Worm (Caenorhabditis elegans): Measurements from ENCODE around the gene C06E1.9.
A peak's percentile ranks its signal among the peaks of the same experiment; 100 is the strongest.

The C06E1.9 gene

DNA sequence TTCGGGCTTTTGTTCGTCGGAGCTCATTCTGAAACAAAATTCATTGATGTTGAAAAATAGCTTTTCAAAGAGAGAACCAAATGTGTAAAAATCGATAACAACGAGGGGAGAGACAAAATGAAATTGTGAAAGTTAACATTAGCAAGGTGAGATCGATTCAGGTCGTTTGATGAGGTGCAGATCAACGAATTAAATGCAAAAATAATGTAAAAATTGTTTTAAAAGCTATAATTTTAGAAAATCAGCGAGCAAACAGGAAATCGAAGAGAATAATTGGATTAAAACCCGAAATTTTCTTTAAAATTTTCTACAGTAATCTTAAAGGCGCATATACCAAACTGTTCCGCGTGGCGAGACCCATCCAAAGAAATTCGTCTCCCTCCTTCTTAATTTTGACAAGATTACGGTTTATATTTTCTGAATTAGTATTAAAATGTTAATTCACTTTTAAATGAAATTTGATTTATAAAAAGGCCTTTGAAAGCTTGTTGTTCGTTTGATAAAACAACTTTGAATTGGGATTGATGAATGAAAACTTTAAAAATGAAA, 8.9 kb upstream of the C06E1.9 start, which contains the start of gene C13G5.2 (continued):
- TF ChIP-seq B0261.1 (tag; optimal IDR thresholded peaks at IDR 0.05) (no peak), atf-7 (tag; optimal IDR thresholded peaks at IDR 0.05) (no peak), F10E7.11 (tag; optimal IDR thresholded peaks at IDR 0.05) (no peak), cebp-1 (GFP tag; IDR thresholded peaks at IDR 0.05) (no peak), cebp-1 (tag; optimal IDR thresholded peaks at IDR 0.05) (no peak), tbp1 (GFP tag; optimal IDR thresholded peaks at IDR 0.05) (peak; percentile 31), repo-1 (tag; optimal IDR thresholded peaks at IDR 0.05) (no peak), lsl-1 (GFP tag; optimal IDR thresholded peaks at IDR 0.05) (peak; percentile 94), F37B4.10 (GFP tag; IDR thresholded peaks at IDR 0.05) (no peak), dox-1 (GFP tag; IDR thresholded peaks at IDR 0.05) (no peak), hmg-20 (GFP tag; IDR thresholded peaks at IDR 0.05) (no peak), egrh-3 (GFP tag; IDR thresholded peaks at IDR 0.05) (no peak), gei-17 (GFP tag; optimal IDR thresholded peaks at IDR 0.05) (no peak), mcd-1 (GFP tag; IDR thresholded peaks at IDR 0.05) (peak; percentile 27; the same call in 1 of the 2 replicates), ztf-28 (GFP tag; IDR thresholded peaks at IDR 0.05) (no peak), Y53G8AR.9 (GFP tag; conservative IDR thresholded peaks at IDR 0.05) (no peak), sea-2 (GFP tag; IDR thresholded peaks at IDR 0.05) (no peak), lir-1 (GFP tag; conservative IDR thresholded peaks at IDR 0.05) (no peak), sdz-38 (tag; optimal IDR thresholded peaks at IDR 0.05) (no peak), Y79H2A.3 (GFP tag; conservative IDR thresholded peaks at IDR 0.05) (no peak), pbrm-1 (GFP tag; IDR thresholded peaks at IDR 0.05) (no peak), B0035.1 (tag; optimal IDR thresholded peaks at IDR 0.05) (no peak), tlf-1 (GFP tag; optimal IDR thresholded peaks at IDR 0.05) (no peak), Y95B8A.8 (GFP tag; IDR thresholded peaks at IDR 0.05) (no peak), lin-54 (GFP tag; optimal IDR thresholded peaks at IDR 0.05) (peak; percentile 9), T07F8.4 (tag; optimal IDR thresholded peaks at IDR 0.05) (no peak), F33H1.4 (GFP tag; IDR thresholded peaks at IDR 0.05) (peak; percentile 92), egl-18 (GFP tag; IDR thresholded peaks at IDR 0.05) (no peak), die-1 (tag; optimal IDR thresholded peaks at IDR 0.05) (no peak), ztf-22 (GFP tag; optimal IDR thresholded peaks at IDR 0.05) (no peak), F49E8.2 (tag; optimal IDR thresholded peaks at IDR 0.05; ENCODE audit: insufficient read depth) (no peak), ets-4 (GFP tag; optimal IDR thresholded peaks at IDR 0.05) (no peak)

ce11 chrIII:8616587-8616986, 7.0 kb upstream of the C06E1.9 start, which contains the start of gene C06E1.11:
C06E1.11 (minus strand) TSS chrIII:8616687.
- no peak for TF ChIP-seq akir-1 (GFP tag; optimal IDR thresholded peaks at IDR 0.05)

DNA sequence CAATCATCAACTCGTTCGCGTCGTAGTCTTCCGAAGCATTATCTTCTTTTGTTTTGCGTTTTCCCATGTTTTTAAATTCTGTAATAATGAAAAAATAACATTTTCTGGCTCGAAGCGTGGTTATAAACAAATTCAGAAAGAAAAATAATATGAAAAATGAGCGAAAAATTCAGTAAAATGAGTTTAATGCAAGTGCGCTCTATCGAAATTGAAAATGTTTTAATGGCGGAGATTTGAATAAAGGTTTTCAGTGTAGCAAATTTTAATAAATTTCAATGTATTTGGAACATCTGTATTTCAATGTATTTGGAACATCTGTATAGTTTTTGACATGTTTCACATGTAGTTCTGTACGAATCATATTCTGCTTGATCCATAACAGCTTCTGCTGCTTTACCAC, 4.9 kb upstream of the C06E1.9 start, which contains the start of gene rha-2:
TSS of gene rha-2 (minus strand) at position 80 of the 400 bp plus-strand sequence.
- TF ChIP-seq mcd-1 (GFP tag; IDR thresholded peaks at IDR 0.05) (peak; percentile 76), efl-1 (GFP tag; optimal IDR thresholded peaks at IDR 0.05) (peak; percentile 51), aptf-2 (GFP tag; conservative IDR thresholded peaks at IDR 0.05) (no peak), madf-8 (GFP tag; conservative IDR thresholded peaks at IDR 0.05) (no peak), nfya-1 (tag; optimal IDR thresholded peaks at IDR 0.05; ENCODE audit: borderline replicate concordance, insufficient read depth) (no peak), dpff-1 (tag; optimal IDR thresholded peaks at IDR 0.05) (no peak), lin-54 (GFP tag; optimal IDR thresholded peaks at IDR 0.05) (peak; percentile 42)
